Fruit fly (Drosophila melanogaster) whole organism, embryonic: Measurements from ENCODE around the gene Der-2.

ENCODE experiments used
- Aef1 ChIP-seq: fragments of 200-800 bp; sonication (Bioruptor generic); IDR thresholded peaks from 3 replicates; pipeline ENCODE4 v1.3.6; 2022; ENCODE audit warnings: missing biosample characterization, missing genetic modification characterization
- CG15011 ChIP-seq: fragments of 200-800 bp; sonication (Bioruptor generic); optimal IDR thresholded peaks from 3 replicates; lab custom pipeline; 2018; ENCODE audit warnings: missing biosample characterization, mild to moderate bottlenecking, missing genetic modification characterization
- MTF-1 ChIP-seq: fragments of 200-800 bp; sonication (Bioruptor generic); optimal IDR thresholded peaks from 2 replicates; lab custom pipeline; 2018; ENCODE audit warnings: missing biosample characterization, mild to moderate bottlenecking, missing genetic modification characterization, borderline replicate concordance
- tio ChIP-seq: fragments of 200-800 bp; sonication (Bioruptor generic); optimal IDR thresholded peaks from 2 replicates; lab custom pipeline; 2017; ENCODE audit warnings: missing biosample characterization, missing genetic modification characterization, inconsistent platforms
- unc-4 ChIP-seq: fragments of 200-800 bp; sonication (Bioruptor generic); IDR thresholded peaks from 2 replicates; pipeline ENCODE4 v1.3.6; 2022; ENCODE audit warnings: missing biosample characterization, missing genetic modification characterization; ENCODE audit not compliant: partially characterized antibody

- no peak for TF ChIP-seq CG15011 (GFP tag; lab: Kevin White, UChicago)
- TF ChIP-seq tio (GFP tag; lab: Kevin White, UChicago), result no peak
- no peak for TF ChIP-seq Aef1 (GFP tag; lab: Robert Waterston, UW)
- TF ChIP-seq MTF-1 (GFP tag; lab: Kevin White, UChicago), result no peak
- TF ChIP-seq unc-4 (GFP tag; lab: Robert Waterston, UW), result no peak
These were observed 42.2 kb upstream of the Der-2 start for dm6 chr3R:16526256-16526655.
